Worm (Caenorhabditis elegans) whole organism, early embryonic: Measurements from ENCODE around the gene F57E7.4.

Experiments
- B0310.2 ChIP-seq: sonication (generic microtip); optimal IDR thresholded peaks from 2 replicates; lab custom pipeline; 2016; ENCODE audit warnings: mild to moderate bottlenecking, missing genetic modification characterization, missing compliant biosample characterization
- F13C5.2 ChIP-seq: sonication (generic microtip); optimal IDR thresholded peaks from 2 replicates; lab custom pipeline; 2017; ENCODE audit warnings: mild to moderate bottlenecking, missing genetic modification characterization, inconsistent platforms, missing compliant biosample characterization
- ama-1 ChIP-seq: fragments of 150-350 bp; optimal IDR thresholded peaks from 2 replicates; lab custom pipeline; 2014
- ceh-13 ChIP-seq: fragments of 200-800 bp; sonication (Bioruptor generic); optimal IDR thresholded peaks from 2 replicates; lab custom pipeline; 2018; ENCODE audit warnings: mild to moderate bottlenecking, missing genetic modification characterization, missing compliant biosample characterization
- ceh-36 ChIP-seq: sonication (generic microtip); optimal IDR thresholded peaks from 2 replicates; lab custom pipeline; 2016; ENCODE audit warnings: missing genetic modification characterization, inconsistent platforms, missing compliant biosample characterization
- flt-1 ChIP-seq: fragments of 200-800 bp; sonication (Bioruptor generic); IDR thresholded peaks from 2 replicates; pipeline ENCODE4 v1.3.6; 2022; ENCODE audit warnings: missing genetic modification characterization, missing compliant biosample characterization
- hmbx-1 ChIP-seq: sonication (generic microtip); optimal IDR thresholded peaks from 2 replicates; lab custom pipeline; 2016; ENCODE audit warnings: mild to moderate bottlenecking, missing genetic modification characterization, missing compliant biosample characterization
- hmg-4 ChIP-seq: fragments of 200-800 bp; sonication (Bioruptor generic); optimal IDR thresholded peaks from 2 replicates; lab custom pipeline; 2018; ENCODE audit warnings: mild to moderate bottlenecking, missing genetic modification characterization, missing compliant biosample characterization
- hnd-1 ChIP-seq: sonication (generic microtip); optimal IDR thresholded peaks from 2 replicates; lab custom pipeline; 2016; ENCODE audit warnings: missing genetic modification characterization, missing compliant biosample characterization
- sea-1 ChIP-seq: fragments of 200-800 bp; sonication (Bioruptor generic); conservative IDR thresholded peaks from 2 replicates; pipeline ENCODE4 v1.3.6; 2022; ENCODE audit warnings: missing genetic modification characterization, missing compliant biosample characterization
- tbx-11 ChIP-seq: fragments of 200-800 bp; sonication (Bioruptor generic); IDR thresholded peaks from 2 replicates; pipeline ENCODE4 v1.3.6; 2022; ENCODE audit warnings: missing genetic modification characterization, missing compliant biosample characterization
- tbx-37 ChIP-seq: fragments of 200-800 bp; sonication (Bioruptor generic); conservative IDR thresholded peaks from 2 replicates; pipeline ENCODE4 v1.3.6; 2022; ENCODE audit warnings: missing genetic modification reagents, missing genetic modification characterization, missing compliant biosample characterization
- tra-4 ChIP-seq: sonication (generic microtip); optimal IDR thresholded peaks from 2 replicates; lab custom pipeline; 2017; ENCODE audit warnings: missing genetic modification characterization, missing compliant biosample characterization

DNA sequence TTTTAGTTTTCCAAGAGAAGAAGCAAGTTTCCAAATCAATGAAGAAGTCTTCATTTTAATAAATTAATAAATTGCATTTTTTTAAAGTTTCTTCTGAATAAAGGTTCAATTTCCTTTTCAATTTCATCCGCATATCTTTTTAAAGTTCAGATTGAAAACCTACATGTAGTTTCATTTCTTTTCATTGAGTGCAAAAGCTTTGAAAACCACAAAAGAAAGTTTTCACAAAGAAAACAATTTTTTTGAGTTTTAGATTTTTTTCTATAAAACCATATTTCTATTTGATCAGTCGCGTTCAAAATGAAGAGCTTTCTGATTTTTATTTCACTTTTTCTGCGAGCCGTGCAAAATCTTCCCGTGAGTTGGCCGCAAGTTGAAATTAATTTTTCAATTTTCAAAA lies 35.1 kb downstream of the F57E7.4 start, which contains the start of gene T08G3.6:
- TF ChIP-seq ama-1 (no peak), F13C5.2 (tag; lab: Kevin White, UChicago) (no peak), hmbx-1 (tag; lab: Kevin White, UChicago) (no peak), hnd-1 (tag; lab: Kevin White, UChicago) (no peak), tra-4 (tag; lab: Kevin White, UChicago) (no peak), ceh-36 (tag; lab: Kevin White, UChicago) (no peak), tbx-11 (GFP tag; lab: Robert Waterston, UW) (no peak), sea-1 (GFP tag; lab: Robert Waterston, UW) (no peak), flt-1 (GFP tag; lab: Robert Waterston, UW) (no peak), B0310.2 (tag; lab: Kevin White, UChicago) (no peak), hmg-4 (GFP tag; lab: Kevin White, UChicago) (no peak), ceh-13 (no peak), tbx-37 (GFP tag; lab: Robert Waterston, UW) (no peak)
